Fruit fly (Drosophila melanogaster): ENCODE data around the gene Ent2.

Gene Ent2

dm6 chr2L:6561463-6562357 lies at the start of gene Ent2, which contains the start of gene Trmt6:
Ent2 (plus strand) TSS chr2L:6562325.
Trmt6 (minus strand) TSS chr2L:6562289.
- TF ChIP-seq psq (optimal IDR thresholded peaks at IDR 0.05) (no peak), insv (optimal IDR thresholded peaks at IDR 0.05) (no peak), Myc (optimal IDR thresholded peaks at IDR 0.05) (no peak), Sin3A (optimal IDR thresholded peaks at IDR 0.05) (no peak), h (optimal IDR thresholded peaks at IDR 0.05) (no peak), ttk (optimal IDR thresholded peaks at IDR 0.05) (no peak)

dm6 chr2L:6513948-6514347 lies 48.2 kb upstream of the Ent2 start:
- TF ChIP-seq Myc (optimal IDR thresholded peaks at IDR 0.05), result no peak
- TF ChIP-seq insv (optimal IDR thresholded peaks at IDR 0.05), result no peak
- TF ChIP-seq Sin3A (optimal IDR thresholded peaks at IDR 0.05), result no peak
- TF ChIP-seq ttk (optimal IDR thresholded peaks at IDR 0.05), result no peak
- TF ChIP-seq h (optimal IDR thresholded peaks at IDR 0.05), result no peak
- TF ChIP-seq psq (optimal IDR thresholded peaks at IDR 0.05), result no peak

dm6 chr2L:6526996-6527395 lies 35.1 kb upstream of the Ent2 start:
- TF ChIP-seq Myc (optimal IDR thresholded peaks at IDR 0.05), result no peak
- no peak for TF ChIP-seq ttk (optimal IDR thresholded peaks at IDR 0.05)
- no peak for TF ChIP-seq psq (optimal IDR thresholded peaks at IDR 0.05)
- TF ChIP-seq Sin3A (optimal IDR thresholded peaks at IDR 0.05), result no peak
- no peak for TF ChIP-seq h (optimal IDR thresholded peaks at IDR 0.05)
- TF ChIP-seq insv (optimal IDR thresholded peaks at IDR 0.05), result no peak

- TF ChIP-seq insv (optimal IDR thresholded peaks at IDR 0.05) (no peak), Sin3A (optimal IDR thresholded peaks at IDR 0.05) (no peak), Myc (optimal IDR thresholded peaks at IDR 0.05) (no peak), psq (optimal IDR thresholded peaks at IDR 0.05) (no peak), ttk (optimal IDR thresholded peaks at IDR 0.05) (no peak), h (optimal IDR thresholded peaks at IDR 0.05) (no peak)
These were observed 31.1 kb upstream of the Ent2 start for dm6 chr2L:6530952-6531512.

- TF ChIP-seq Sin3A (optimal IDR thresholded peaks at IDR 0.05) (no peak), psq (optimal IDR thresholded peaks at IDR 0.05) (no peak), h (optimal IDR thresholded peaks at IDR 0.05) (no peak), insv (optimal IDR thresholded peaks at IDR 0.05) (no peak), ttk (optimal IDR thresholded peaks at IDR 0.05) (no peak), Myc (optimal IDR thresholded peaks at IDR 0.05) (no peak)
These were observed 30.0 kb upstream of the Ent2 start for dm6 chr2L:6531985-6532699.

dm6 chr2L:6532977-6533376 lies 29.1 kb upstream of the Ent2 start:
- TF ChIP-seq psq (optimal IDR thresholded peaks at IDR 0.05) (no peak), Sin3A (optimal IDR thresholded peaks at IDR 0.05) (no peak), h (optimal IDR thresholded peaks at IDR 0.05) (no peak), insv (optimal IDR thresholded peaks at IDR 0.05) (no peak), Myc (optimal IDR thresholded peaks at IDR 0.05) (no peak), ttk (optimal IDR thresholded peaks at IDR 0.05) (no peak)

dm6 chr2L:6533719-6534118 lies 28.4 kb upstream of the Ent2 start:
- no peak for TF ChIP-seq Sin3A (optimal IDR thresholded peaks at IDR 0.05)

- TF ChIP-seq Myc (optimal IDR thresholded peaks at IDR 0.05), result no peak
- TF ChIP-seq psq (optimal IDR thresholded peaks at IDR 0.05), result no peak
- no peak for TF ChIP-seq ttk (optimal IDR thresholded peaks at IDR 0.05)
- TF ChIP-seq h (optimal IDR thresholded peaks at IDR 0.05), result no peak
- no peak for TF ChIP-seq Sin3A (optimal IDR thresholded peaks at IDR 0.05)
These were observed 27.9 kb upstream of the Ent2 start for dm6 chr2L:6534125-6534815.

- TF ChIP-seq insv (optimal IDR thresholded peaks at IDR 0.05), result no peak
- TF ChIP-seq Sin3A (optimal IDR thresholded peaks at IDR 0.05), result no peak
- TF ChIP-seq Myc (optimal IDR thresholded peaks at IDR 0.05), result no peak
- no peak for TF ChIP-seq ttk (optimal IDR thresholded peaks at IDR 0.05)
- TF ChIP-seq psq (optimal IDR thresholded peaks at IDR 0.05), result no peak
These were observed 26.0 kb upstream of the Ent2 start for dm6 chr2L:6536044-6536581.

- TF ChIP-seq ttk (optimal IDR thresholded peaks at IDR 0.05) (no peak), Sin3A (optimal IDR thresholded peaks at IDR 0.05) (no peak), insv (optimal IDR thresholded peaks at IDR 0.05) (no peak), Myc (optimal IDR thresholded peaks at IDR 0.05) (no peak), h (optimal IDR thresholded peaks at IDR 0.05) (no peak)
These were observed 22.3 kb upstream of the Ent2 start for dm6 chr2L:6539623-6540381.

dm6 chr2L:6546883-6547471 lies 15.1 kb upstream of the Ent2 start, which contains the start of gene eya:
eya (minus strand) TSS chr2L:6546976.
- TF ChIP-seq insv (optimal IDR thresholded peaks at IDR 0.05) (no peak), ttk (optimal IDR thresholded peaks at IDR 0.05) (no peak), psq (optimal IDR thresholded peaks at IDR 0.05) (no peak), h (optimal IDR thresholded peaks at IDR 0.05) (no peak), Myc (optimal IDR thresholded peaks at IDR 0.05) (no peak), Sin3A (optimal IDR thresholded peaks at IDR 0.05) (no peak)
